Fruit fly (Drosophila melanogaster): ENCODE results near the gene Ndc80.

Gene Ndc80

DNA sequence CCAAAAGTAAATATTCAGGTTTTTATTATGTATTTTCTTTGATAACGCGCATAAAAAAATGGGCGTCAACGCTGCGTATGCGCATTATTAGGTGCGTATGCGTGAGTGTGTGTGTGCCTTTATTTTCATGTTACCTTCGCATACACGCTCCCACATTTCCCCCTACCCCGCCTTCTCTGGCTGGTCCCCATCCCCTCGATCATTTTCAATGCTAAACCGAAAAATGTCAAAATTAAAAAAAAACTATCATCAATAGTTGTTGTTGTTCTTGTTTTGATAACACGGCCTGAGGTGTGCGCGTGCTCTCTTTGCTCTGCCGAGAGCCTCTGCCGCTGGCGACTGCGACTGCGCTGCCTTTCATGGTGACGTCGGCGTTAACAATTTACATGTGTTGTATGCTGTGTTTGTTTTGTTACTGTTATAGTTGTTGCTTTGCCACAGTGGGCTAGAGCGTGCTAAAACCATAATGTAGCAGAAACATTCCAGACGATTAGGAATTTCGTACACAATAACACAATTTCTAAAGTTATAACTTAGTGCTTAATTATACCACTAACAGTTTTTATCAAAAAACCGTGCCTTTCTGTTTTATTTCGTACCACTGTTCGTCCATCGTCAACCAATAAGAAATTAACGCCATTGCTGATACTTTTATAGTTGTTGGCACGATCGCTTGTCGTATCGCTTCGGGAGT lies 28.3 kb upstream of the Ndc80 start (continued):
- TF ChIP-seq CG30020 (tag; optimal IDR thresholded peaks at IDR 0.05) = peak; percentile 84
- peak; percentile 98 for TF ChIP-seq peb (GFP tag; IDR thresholded peaks at IDR 0.05)
- peak; percentile 97 for TF ChIP-seq CG4617 (GFP tag; optimal IDR thresholded peaks at IDR 0.05; ENCODE audit: borderline replicate concordance)
- TF ChIP-seq CG4360 (GFP tag; IDR thresholded peaks at IDR 0.05) = peak; percentile 88
- TF ChIP-seq Side (GFP tag; optimal IDR thresholded peaks at IDR 0.05) = peak; percentile 99
- peak; percentile 98 for TF ChIP-seq cwo (GFP tag; optimal IDR thresholded peaks at IDR 0.05)
- peak; percentile 99 for TF ChIP-seq Sox102F (GFP tag; optimal IDR thresholded peaks at IDR 0.05)
- TF ChIP-seq CG6254 (GFP tag; optimal IDR thresholded peaks at IDR 0.05) = peak; percentile 97
- peak; percentile 96 for TF ChIP-seq CG4404 (GFP tag; IDR thresholded peaks at IDR 0.05)
- peak; percentile 97 for TF ChIP-seq CG15011 (GFP tag; optimal IDR thresholded peaks at IDR 0.05)
- peak; percentile 92 for TF ChIP-seq CG8281 (tag; optimal IDR thresholded peaks at IDR 0.05)
- peak; percentile 99 for TF ChIP-seq CG1603 (tag; optimal IDR thresholded peaks at IDR 0.05)
- peak; percentile 90 for TF ChIP-seq CG17802 (tag; optimal IDR thresholded peaks at IDR 0.05)
- TF ChIP-seq CG11093 (GFP tag; IDR thresholded peaks at IDR 0.05) = peak; percentile 98
- TF ChIP-seq NfI (GFP tag; optimal IDR thresholded peaks at IDR 0.05) = peak; percentile 99
- peak; percentile 97 for TF ChIP-seq Hand (GFP tag; optimal IDR thresholded peaks at IDR 0.05)
- peak; percentile 98 for TF ChIP-seq C15 (GFP tag; IDR thresholded peaks at IDR 0.05)
- peak; percentile 99 for TF ChIP-seq CG11247 (GFP tag; IDR thresholded peaks at IDR 0.05)
- peak; percentile 99 for TF ChIP-seq Rfx (GFP tag; IDR thresholded peaks at IDR 0.05)
- peak; percentile 70 for TF ChIP-seq corto (GFP tag; optimal IDR thresholded peaks at IDR 0.05)
- peak; percentile 94 for TF ChIP-seq trem (tag; optimal IDR thresholded peaks at IDR 0.05)
- peak; percentile 95 for TF ChIP-seq sug (tag; optimal IDR thresholded peaks at IDR 0.05)
- no peak for TF ChIP-seq sc (optimal IDR thresholded peaks at IDR 0.05)
- peak; percentile 98 for TF ChIP-seq sc (GFP tag; optimal IDR thresholded peaks at IDR 0.05)
- peak; percentile 98 for TF ChIP-seq mam (GFP tag; optimal IDR thresholded peaks at IDR 0.05)
- peak; percentile 97 for TF ChIP-seq kay (GFP tag; optimal IDR thresholded peaks at IDR 0.05)
- peak; percentile 37 for TF ChIP-seq pzg (GFP tag; optimal IDR thresholded peaks at IDR 0.05)
- TF ChIP-seq CG7271 (tag; optimal IDR thresholded peaks at IDR 0.05) = peak; percentile 94
- TF ChIP-seq Neu2 (GFP tag; optimal IDR thresholded peaks at IDR 0.05; ENCODE audit: borderline replicate concordance) = peak; percentile 95
- peak; percentile 99 for TF ChIP-seq mirr (GFP tag; optimal IDR thresholded peaks at IDR 0.05)
- TF ChIP-seq Abd-B (GFP tag; optimal IDR thresholded peaks at IDR 0.05) = peak; percentile 97
- TF ChIP-seq B-H1 (GFP tag; IDR thresholded peaks at IDR 0.05) = peak; percentile 99
- TF ChIP-seq emc (GFP tag; optimal IDR thresholded peaks at IDR 0.05) = peak; percentile 96
- peak; percentile 99 for TF ChIP-seq Oli (tag; optimal IDR thresholded peaks at IDR 0.05)
- peak; percentile 99 for TF ChIP-seq jumu (GFP tag; optimal IDR thresholded peaks at IDR 0.05)
- peak; percentile 99 for TF ChIP-seq Rx (GFP tag; IDR thresholded peaks at IDR 0.05)
- TF ChIP-seq CG10147 (GFP tag; optimal IDR thresholded peaks at IDR 0.05) = peak; percentile 96
- TF ChIP-seq ato (GFP tag; IDR thresholded peaks at IDR 0.05; ENCODE audit: partially characterized antibody) = peak; percentile 60; the same call in 1 of the 2 replicates
- peak; percentile 98 for TF ChIP-seq CG8290 (GFP tag; optimal IDR thresholded peaks at IDR 0.05)
- peak; percentile 91 to 99 for TF ChIP-seq CG8290 (tag; optimal IDR thresholded peaks at IDR 0.05)
- no peak for TF ChIP-seq pan (optimal IDR thresholded peaks at IDR 0.05)
- peak in 1 of 2 experiments; percentile 99 for TF ChIP-seq pan (GFP tag; optimal IDR thresholded peaks at IDR 0.05 in 1 of 2, IDR thresholded peaks at IDR 0.05 in 1 of 2)
- TF ChIP-seq lbe (GFP tag; optimal IDR thresholded peaks at IDR 0.05) = peak; percentile 84
- peak; percentile 98 for TF ChIP-seq en (GFP tag; optimal IDR thresholded peaks at IDR 0.05)
- peak; percentile 97 for TF ChIP-seq CG6683 (GFP tag; optimal IDR thresholded peaks at IDR 0.05)
- peak; percentile 99 for TF ChIP-seq dysf (GFP tag; IDR thresholded peaks at IDR 0.05)
- peak; percentile 98 for TF ChIP-seq CG1792 (GFP tag; optimal IDR thresholded peaks at IDR 0.05)
- peak; percentile 97 for TF ChIP-seq CG4854 (GFP tag; optimal IDR thresholded peaks at IDR 0.05)
- TF ChIP-seq Vsx1 (GFP tag; optimal IDR thresholded peaks at IDR 0.05) = peak; percentile 97
- peak; percentile 98 for TF ChIP-seq esg (GFP tag; conservative IDR thresholded peaks at IDR 0.05)
